Worm (Caenorhabditis elegans) whole organism, L3 larva: ENCODE data around the gene elo-7.

Experiments used
- ceh-28 ChIP-seq: fragments of 150-350 bp; optimal IDR thresholded peaks from 2 replicates; lab custom pipeline; 2014; ENCODE audit warnings: missing biosample characterization, missing genetic modification reagents, missing genetic modification characterization
- egl-27 ChIP-seq: sonication (generic microtip); optimal IDR thresholded peaks from 4 replicates; lab custom pipeline; 2017; ENCODE audit warnings: missing biosample characterization, missing genetic modification reagents, missing genetic modification characterization
- egl-5 ChIP-seq: fragments of 150-350 bp; optimal IDR thresholded peaks from 2 replicates; lab custom pipeline; 2017; ENCODE audit warnings: missing biosample characterization, missing genetic modification reagents, missing genetic modification characterization, inconsistent platforms
- elt-3 ChIP-seq, 3 experiments: fragments of 150-350 bp in 1 of 3; sonication (generic microtip) in 2 of 3; optimal IDR thresholded peaks; 2 replicates in 2 of 3; 4 replicates in 1 of 3; lab custom pipeline; 2014 to 2017; ENCODE audit warnings: missing biosample characterization in 3 of 3, missing genetic modification characterization in 3 of 3
- fkh-10 ChIP-seq: sonication (generic microtip); optimal IDR thresholded peaks from 2 replicates; lab custom pipeline; 2017; ENCODE audit warnings: missing biosample characterization, missing genetic modification reagents, missing genetic modification characterization
- mdl-1 ChIP-seq: fragments of 150-350 bp; optimal IDR thresholded peaks from 2 replicates; lab custom pipeline; 2014; ENCODE audit warnings: missing biosample characterization, missing genetic modification characterization
- nhr-237 ChIP-seq: fragments of 150-350 bp; optimal IDR thresholded peaks from 2 replicates; lab custom pipeline; 2014; ENCODE audit warnings: missing biosample characterization, missing genetic modification characterization
- pqm-1 ChIP-seq: fragments of 150-350 bp; optimal IDR thresholded peaks from 2 replicates; lab custom pipeline; 2017; ENCODE audit warnings: missing biosample characterization, missing genetic modification characterization, inconsistent platforms
- skn-1 ChIP-seq: fragments of 150-350 bp; optimal IDR thresholded peaks from 2 replicates; lab custom pipeline; 2014; ENCODE audit warnings: missing biosample characterization, missing genetic modification characterization
- snpc-4 ChIP-seq: fragments of 150-350 bp; optimal IDR thresholded peaks from 2 replicates; lab custom pipeline; 2014; ENCODE audit warnings: missing biosample characterization, missing genetic modification characterization
- unc-39 ChIP-seq: sonication (generic microtip); optimal IDR thresholded peaks from 4 replicates; lab custom pipeline; 2017; ENCODE audit warnings: missing biosample characterization, missing genetic modification characterization
- ztf-11 ChIP-seq: fragments of 150-350 bp; optimal IDR thresholded peaks from 2 replicates; lab custom pipeline; 2014; ENCODE audit warnings: missing biosample characterization, missing genetic modification characterization
- ztf-4 ChIP-seq: fragments of 150-350 bp; optimal IDR thresholded peaks from 2 replicates; lab custom pipeline; 2014; ENCODE audit warnings: missing biosample characterization, missing genetic modification characterization

DNA sequence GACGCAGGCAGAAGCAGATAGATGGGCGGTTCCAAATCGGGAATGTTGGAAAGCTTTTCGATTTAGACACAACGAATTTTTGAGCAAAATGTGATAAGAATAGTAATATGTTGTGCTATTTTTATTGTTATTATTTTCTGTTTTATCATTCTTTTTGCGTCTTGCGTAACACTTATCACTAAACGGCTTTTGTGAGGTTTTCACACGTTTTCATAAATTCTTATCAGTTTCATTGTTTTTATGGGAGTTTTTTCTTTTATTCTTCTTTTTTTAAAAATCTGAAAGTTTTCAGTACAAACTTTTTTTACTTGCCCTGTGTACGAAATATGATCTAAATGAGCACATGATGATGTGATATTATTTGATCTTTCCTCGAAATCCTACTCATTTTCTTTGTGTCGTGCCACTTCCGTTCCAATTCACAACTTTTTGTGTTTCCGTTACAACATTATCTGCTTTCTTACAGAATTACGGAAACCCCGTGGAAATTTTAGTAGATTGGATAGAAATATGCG is 10.7 kb downstream of the elo-7 start, which contains the start of gene fbl-1:
- TF ChIP-seq egl-27 (no peak), skn-1 (tag; lab: Kevin White, UChicago) (no peak), pqm-1 (peak; percentile 84), mdl-1 (tag; lab: Kevin White, UChicago) (no peak), ztf-11 (no peak), fkh-10 (GFP tag; lab: Kevin White, UChicago) (no peak), egl-5 (no peak), ztf-4 (tag; lab: Kevin White, UChicago) (no peak), nhr-237 (tag; lab: Kevin White, UChicago) (no peak), elt-3 (tag; optimal IDR thresholded peaks at IDR 0.05; lab: Kevin White, UChicago) (no peak), ceh-28 (tag; lab: Kevin White, UChicago) (no peak), unc-39 (no peak), snpc-4 (tag; lab: Kevin White, UChicago) (no peak)
